Fruit fly (Drosophila melanogaster): Measurements from ENCODE around the gene Chc.

Gene Chc

DNA sequence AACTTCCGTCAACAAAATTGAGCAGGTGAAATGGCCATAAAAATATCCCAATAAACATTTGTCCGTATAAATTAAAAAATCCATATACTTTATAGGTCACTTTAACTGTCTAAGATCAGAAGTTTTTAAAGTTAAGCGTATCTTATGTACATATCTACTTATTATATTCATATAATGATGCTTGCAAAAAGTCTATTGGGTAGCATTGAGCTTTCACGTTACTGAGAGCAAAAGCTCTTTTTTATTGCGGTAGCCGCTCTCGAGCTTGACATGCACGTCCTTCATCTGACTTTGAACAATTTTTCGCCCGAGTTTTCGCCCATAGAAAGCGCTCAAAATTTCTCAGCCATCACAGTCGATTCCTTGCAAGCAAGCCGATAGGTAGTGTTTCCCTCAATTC is 32.6 kb upstream of the Chc start, which contains the start of gene Gapdh2 (continued):
- peak; percentile 89 for TF ChIP-seq TFAM (GFP tag; optimal IDR thresholded peaks at IDR 0.05)
- no peak for TF ChIP-seq pita (GFP tag; optimal IDR thresholded peaks at IDR 0.05)
- peak; percentile 96 for TF ChIP-seq croc (GFP tag; conservative IDR thresholded peaks at IDR 0.05)
- TF ChIP-seq CG15601 (tag; optimal IDR thresholded peaks at IDR 0.05), result peak; percentile 99
- peak; percentile 93 for TF ChIP-seq psq (GFP tag; optimal IDR thresholded peaks at IDR 0.05)
- TF ChIP-seq CG2875 (GFP tag; optimal IDR thresholded peaks at IDR 0.05), result peak; percentile 98
- peak; percentile 18 for TF ChIP-seq cg (GFP tag; optimal IDR thresholded peaks at IDR 0.05)
- no peak for TF ChIP-seq lov (optimal IDR thresholded peaks at IDR 0.05)
- peak; percentile 98; the same call in 2 of the 3 replicates for TF ChIP-seq lov (GFP tag; IDR thresholded peaks at IDR 0.05)
- peak; percentile 99 for TF ChIP-seq CG6683 (GFP tag; optimal IDR thresholded peaks at IDR 0.05)
- TF ChIP-seq fd96Cb (tag; optimal IDR thresholded peaks at IDR 0.05), result peak; percentile 99
- TF ChIP-seq toy (GFP tag; IDR thresholded peaks at IDR 0.05), result peak; percentile 99
- peak; percentile 100 for TF ChIP-seq CG12299 (tag; optimal IDR thresholded peaks at IDR 0.05)
- TF ChIP-seq cato (GFP tag; optimal IDR thresholded peaks at IDR 0.05; ENCODE audit: borderline replicate concordance), result peak; percentile 96
- peak in 1 of 2 experiments; percentile 97 for TF ChIP-seq Hr78 (GFP tag; optimal IDR thresholded peaks at IDR 0.05)
- TF ChIP-seq ERR (GFP tag; optimal IDR thresholded peaks at IDR 0.05), result peak; percentile 100
- no peak for TF ChIP-seq Kr (GFP tag; optimal IDR thresholded peaks at IDR 0.05)
- TF ChIP-seq Hr39 (optimal IDR thresholded peaks at IDR 0.05), result no peak
- TF ChIP-seq CG13775 (GFP tag; optimal IDR thresholded peaks at IDR 0.05), result peak; percentile 98
- peak; percentile 94 for TF ChIP-seq CG7357 (GFP tag; IDR thresholded peaks at IDR 0.05)
- no peak for TF ChIP-seq sr (GFP tag; IDR thresholded peaks at IDR 0.05)
- peak; percentile 93 for TF ChIP-seq CG8944 (GFP tag; optimal IDR thresholded peaks at IDR 0.05)
- peak; percentile 100 for TF ChIP-seq exex (tag; optimal IDR thresholded peaks at IDR 0.05)
- TF ChIP-seq Deaf1 (tag; optimal IDR thresholded peaks at IDR 0.05), result peak; percentile 93
- TF ChIP-seq CG14667 (GFP tag; IDR thresholded peaks at IDR 0.05), result peak; percentile 97
- TF ChIP-seq GATAe (GFP tag; conservative IDR thresholded peaks at IDR 0.05), result peak; percentile 95
- TF ChIP-seq BtbVII (GFP tag; optimal IDR thresholded peaks at IDR 0.05), result peak; percentile 100
- TF ChIP-seq CoRest (tag; optimal IDR thresholded peaks at IDR 0.05), result peak; percentile 100
- no peak for TF ChIP-seq Sin3A (optimal IDR thresholded peaks at IDR 0.05)
- TF ChIP-seq run (tag; optimal IDR thresholded peaks at IDR 0.05), result peak; percentile 100
- TF ChIP-seq CG12391 (tag; optimal IDR thresholded peaks at IDR 0.05), result peak; percentile 99
- peak; percentile 97 for TF ChIP-seq Vsx1 (GFP tag; optimal IDR thresholded peaks at IDR 0.05)
- peak; percentile 97 for TF ChIP-seq tup (GFP tag; optimal IDR thresholded peaks at IDR 0.05)
- TF ChIP-seq ato (GFP tag; IDR thresholded peaks at IDR 0.05; ENCODE audit: partially characterized antibody), result no peak
- peak; percentile 93 for TF ChIP-seq pum (GFP tag; optimal IDR thresholded peaks at IDR 0.05)
- TF ChIP-seq CG1529 (GFP tag; optimal IDR thresholded peaks at IDR 0.05), result peak; percentile 98
- peak; percentile 95 for TF ChIP-seq chn (GFP tag; optimal IDR thresholded peaks at IDR 0.05)
- peak; percentile 97 for TF ChIP-seq Mad (GFP tag; optimal IDR thresholded peaks at IDR 0.05)
- peak; percentile 99 for TF ChIP-seq CG4424 (GFP tag; optimal IDR thresholded peaks at IDR 0.05)
- peak; percentile 100 for TF ChIP-seq salm (tag; optimal IDR thresholded peaks at IDR 0.05)
- TF ChIP-seq otp (GFP tag; IDR thresholded peaks at IDR 0.05), result peak; percentile 99
- no peak for TF ChIP-seq h (optimal IDR thresholded peaks at IDR 0.05)
- peak; percentile 98 for TF ChIP-seq ap (GFP tag; IDR thresholded peaks at IDR 0.05)
- TF ChIP-seq E2f1 (GFP tag; IDR thresholded peaks at IDR 0.05), result peak; percentile 99
- no peak; the same call in 2 of the 3 replicates for TF ChIP-seq Optix (GFP tag; IDR thresholded peaks at IDR 0.05)
- TF ChIP-seq CG18262 (tag; optimal IDR thresholded peaks at IDR 0.05), result peak; percentile 99
- TF ChIP-seq CG2889 (GFP tag; IDR thresholded peaks at IDR 0.05), result peak; percentile 98
- no peak for TF ChIP-seq sc (optimal IDR thresholded peaks at IDR 0.05)
- peak; percentile 96 for TF ChIP-seq sc (GFP tag; optimal IDR thresholded peaks at IDR 0.05)
- peak; percentile 95 for TF ChIP-seq aop (GFP tag; IDR thresholded peaks at IDR 0.05)
- TF ChIP-seq Fer1 (GFP tag; optimal IDR thresholded peaks at IDR 0.05), result peak; percentile 100
- TF ChIP-seq Six4 (GFP tag; optimal IDR thresholded peaks at IDR 0.05), result peak; percentile 98
- no peak for TF ChIP-seq br (optimal IDR thresholded peaks at IDR 0.05)

All from whole organism, embryonic.